Worm (Caenorhabditis elegans): Measurements from ENCODE around the gene K07H8.7.

ce11 chrIV:8235114-8235686 is 24.6 kb downstream of the K07H8.7 start:
- TF ChIP-seq mdl-1 (tag; optimal IDR thresholded peaks at IDR 0.05) (no peak), egl-43 (GFP tag; IDR thresholded peaks at IDR 0.05) (no peak), skn-1 (tag; optimal IDR thresholded peaks at IDR 0.05) (no peak), mxl-2 (GFP tag; conservative IDR thresholded peaks at IDR 0.05) (no peak), ama-1 (optimal IDR thresholded peaks at IDR 0.05) (no peak), F44E2.7 (GFP tag; IDR thresholded peaks at IDR 0.05) (no peak), ceh-28 (tag; optimal IDR thresholded peaks at IDR 0.05) (no peak), F37D6.2 (tag; optimal IDR thresholded peaks at IDR 0.05) (no peak)

Data from whole organism, L4 larva.